Fruit fly (Drosophila melanogaster): Measurements from ENCODE around the gene TpnC73F.

Gene TpnC73F

dm6 chr3L:17024095-17024639, 21.7 kb upstream of the TpnC73F start, which contains the start of gene Fit2 (continued):
- peak; percentile 76 for TF ChIP-seq CG14710 (tag; optimal IDR thresholded peaks at IDR 0.05)
- TF ChIP-seq vnd (GFP tag; IDR thresholded peaks at IDR 0.05; ENCODE audit: partially characterized antibody) = peak; percentile 97
- TF ChIP-seq hb (GFP tag; IDR thresholded peaks at IDR 0.05; ENCODE audit: partially characterized antibody) = peak; percentile 100
- TF ChIP-seq Hr78 (GFP tag; optimal IDR thresholded peaks at IDR 0.05) = no peak
- TF ChIP-seq CG7987 (GFP tag; optimal IDR thresholded peaks at IDR 0.05) = no peak
- peak; percentile 91 for TF ChIP-seq CG2116 (GFP tag; optimal IDR thresholded peaks at IDR 0.05)
- TF ChIP-seq GATAe (GFP tag; conservative IDR thresholded peaks at IDR 0.05) = no peak
- peak; percentile 96; the same call in 2 of the 3 replicates for TF ChIP-seq Opbp (GFP tag; IDR thresholded peaks at IDR 0.05; ENCODE audit: partially characterized antibody)
- peak; percentile 100 for TF ChIP-seq ato (GFP tag; IDR thresholded peaks at IDR 0.05; ENCODE audit: partially characterized antibody)
- no peak for TF ChIP-seq ase (GFP tag; IDR thresholded peaks at IDR 0.05)
- peak; percentile 98 for TF ChIP-seq CG13287 (GFP tag; IDR thresholded peaks at IDR 0.05; ENCODE audit: partially characterized antibody)
- no peak for TF ChIP-seq org-1 (GFP tag; optimal IDR thresholded peaks at IDR 0.05)
- no peak for TF ChIP-seq gsb-n (tag; optimal IDR thresholded peaks at IDR 0.05)
- TF ChIP-seq H15 (GFP tag; IDR thresholded peaks at IDR 0.05) = no peak
- TF ChIP-seq CG4707 (GFP tag; optimal IDR thresholded peaks at IDR 0.05) = no peak
- no peak for TF ChIP-seq CG8765 (GFP tag; IDR thresholded peaks at IDR 0.05)
- TF ChIP-seq CG4617 (GFP tag; optimal IDR thresholded peaks at IDR 0.05; ENCODE audit: borderline replicate concordance) = peak; percentile 33
- TF ChIP-seq CG16813 (GFP tag; IDR thresholded peaks at IDR 0.05; ENCODE audit: partially characterized antibody) = peak; percentile 95
- peak; percentile 100 for TF ChIP-seq CG34224 (GFP tag; IDR thresholded peaks at IDR 0.05; ENCODE audit: partially characterized antibody)
- peak; percentile 65 for TF ChIP-seq Myb (GFP tag; optimal IDR thresholded peaks at IDR 0.05)
- TF ChIP-seq Hr3 (GFP tag; optimal IDR thresholded peaks at IDR 0.05) = no peak
- peak; percentile 37 for TF ChIP-seq HmgZ (tag; optimal IDR thresholded peaks at IDR 0.05)
- peak; percentile 59 for TF ChIP-seq MBD-R2 (GFP tag; IDR thresholded peaks at IDR 0.05)
- peak; percentile 74; the same call in 1 of the 2 replicates for TF ChIP-seq CG42726 (GFP tag; IDR thresholded peaks at IDR 0.05; ENCODE audit: partially characterized antibody)
- peak; percentile 26; the same call in 1 of the 2 replicates for TF ChIP-seq vvl (GFP tag; IDR thresholded peaks at IDR 0.05)
- TF ChIP-seq stwl (tag; optimal IDR thresholded peaks at IDR 0.05) = peak; percentile 71
- peak; percentile 11 for TF ChIP-seq zen (tag; optimal IDR thresholded peaks at IDR 0.05)
- peak; percentile 100 for TF ChIP-seq nerfin-2 (GFP tag; IDR thresholded peaks at IDR 0.05; ENCODE audit: partially characterized antibody)
- no peak for TF ChIP-seq Dfd (GFP tag; optimal IDR thresholded peaks at IDR 0.05)
- peak; percentile 100 for TF ChIP-seq tna (GFP tag; IDR thresholded peaks at IDR 0.05; ENCODE audit: partially characterized antibody)
- peak; percentile 95 for TF ChIP-seq Dll (GFP tag; IDR thresholded peaks at IDR 0.05; ENCODE audit: partially characterized antibody)
- TF ChIP-seq CG2129 (GFP tag; IDR thresholded peaks at IDR 0.05; ENCODE audit: partially characterized antibody) = peak; percentile 65
- TF ChIP-seq gem (tag; optimal IDR thresholded peaks at IDR 0.05) = no peak
- TF ChIP-seq YL-1 (GFP tag; optimal IDR thresholded peaks at IDR 0.05) = peak; percentile 66
- peak in 1 of 2 experiments; percentile 49 for TF ChIP-seq crp (GFP tag; optimal IDR thresholded peaks at IDR 0.05)
- peak; percentile 83 for TF ChIP-seq knrl (GFP tag; IDR thresholded peaks at IDR 0.05; ENCODE audit: partially characterized antibody)
- TF ChIP-seq ftz-f1 (GFP tag; optimal IDR thresholded peaks at IDR 0.05) = peak; percentile 8
- peak; percentile 75 for TF ChIP-seq BEAF-32 (GFP tag; optimal IDR thresholded peaks at IDR 0.05)

DNA sequence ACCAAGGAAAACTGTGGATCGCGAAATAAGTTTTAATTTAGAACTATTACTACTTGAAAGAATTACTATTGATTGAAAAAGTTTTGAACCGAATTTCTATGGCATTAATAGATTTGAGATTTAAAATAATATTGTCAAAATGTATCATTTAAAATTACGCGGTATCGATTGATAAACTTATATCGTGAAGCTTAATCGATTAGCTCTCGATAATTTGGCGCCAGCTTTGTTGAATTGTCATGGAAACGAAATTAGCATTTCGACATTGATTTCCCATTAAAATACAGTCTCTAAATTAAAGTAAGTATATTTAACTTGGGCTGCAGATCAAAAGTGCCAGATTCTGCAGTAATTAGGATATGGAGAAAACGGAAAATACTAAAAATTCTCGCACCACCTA, 18.6 kb upstream of the TpnC73F start, which contains the start of gene CG7730:
Gene CG7730 (plus strand): TSS at position 206 of the 400 bp plus-strand sequence.
- TF ChIP-seq CG7372 (GFP tag; IDR thresholded peaks at IDR 0.05) (no peak), CG10979 (tag; optimal IDR thresholded peaks at IDR 0.05) (no peak), Bgb (GFP tag; IDR thresholded peaks at IDR 0.05; ENCODE audit: partially characterized antibody) (peak; percentile 55; the same call in 1 of the 2 replicates), dysf (GFP tag; IDR thresholded peaks at IDR 0.05) (no peak), Dek (tag; optimal IDR thresholded peaks at IDR 0.05) (no peak), CG17385 (GFP tag; optimal IDR thresholded peaks at IDR 0.05) (no peak), pan (optimal IDR thresholded peaks at IDR 0.05) (no peak), pan (GFP tag; optimal IDR thresholded peaks at IDR 0.05 in 1 of 2, IDR thresholded peaks at IDR 0.05 in 1 of 2) (no peak), YL-1 (GFP tag; optimal IDR thresholded peaks at IDR 0.05) (no peak), CG12236 (GFP tag; optimal IDR thresholded peaks at IDR 0.05) (no peak), TFAM (GFP tag; optimal IDR thresholded peaks at IDR 0.05) (no peak), zen2 (GFP tag; IDR thresholded peaks at IDR 0.05; ENCODE audit: partially characterized antibody) (peak; percentile 79)
